Worm (Caenorhabditis elegans) whole organism, L2 larva: Measurements from ENCODE around the gene T27A10.2.

Source experiments
- C34F6.9 ChIP-seq: fragments of 150-350 bp; optimal IDR thresholded peaks from 2 replicates; lab custom pipeline; 2014; ENCODE audit warnings: missing biosample characterization, missing genetic modification characterization
- F13H6.1 ChIP-seq: sonication (generic microtip); optimal IDR thresholded peaks from 2 replicates; lab custom pipeline; 2016; ENCODE audit warnings: missing genetic modification characterization, missing compliant biosample characterization
- R02D3.7 ChIP-seq: fragments of 150-350 bp; optimal IDR thresholded peaks from 2 replicates; lab custom pipeline; 2014; ENCODE audit warnings: missing biosample characterization, missing genetic modification characterization
- Y55F3AM.14 ChIP-seq: fragments of 200-800 bp; sonication (Bioruptor generic); optimal IDR thresholded peaks from 2 replicates; lab custom pipeline; 2018; ENCODE audit warnings: mild to moderate bottlenecking, missing genetic modification characterization, missing compliant biosample characterization
- ZK546.5 ChIP-seq: sonication (generic microtip); optimal IDR thresholded peaks from 2 replicates; lab custom pipeline; 2017; ENCODE audit warnings: missing biosample characterization, missing genetic modification characterization
- alr-1 ChIP-seq: fragments of 150-350 bp; optimal IDR thresholded peaks from 2 replicates; lab custom pipeline; 2014; ENCODE audit warnings: missing biosample characterization, missing genetic modification characterization
- aly-2 ChIP-seq: fragments of 150-350 bp; optimal IDR thresholded peaks from 2 replicates; lab custom pipeline; 2014; ENCODE audit warnings: missing biosample characterization, missing genetic modification characterization
- ama-1 ChIP-seq: fragments of 150-350 bp; optimal IDR thresholded peaks from 2 replicates; lab custom pipeline; 2018; ENCODE audit warnings: inconsistent platforms
- blmp-1 ChIP-seq: sonication (generic microtip); optimal IDR thresholded peaks from 2 replicates; lab custom pipeline; 2017; ENCODE audit warnings: missing genetic modification characterization, mild to moderate bottlenecking, missing compliant biosample characterization, antibody characterized with exemption, moderate library complexity; ENCODE audit not compliant: insufficient read depth
- ceh-16 ChIP-seq: fragments of 150-350 bp; optimal IDR thresholded peaks from 2 replicates; lab custom pipeline; 2014; ENCODE audit warnings: missing biosample characterization, missing genetic modification characterization
- ceh-82 ChIP-seq: fragments of 150-350 bp; optimal IDR thresholded peaks from 2 replicates; lab custom pipeline; 2014; ENCODE audit warnings: missing biosample characterization, missing genetic modification characterization
- crh-2 ChIP-seq: sonication (generic microtip); optimal IDR thresholded peaks from 2 replicates; lab custom pipeline; 2017; ENCODE audit warnings: missing biosample characterization, missing genetic modification characterization
- egl-27 ChIP-seq: sonication (generic microtip); optimal IDR thresholded peaks from 3 replicates; lab custom pipeline; 2017; ENCODE audit warnings: missing biosample characterization, missing genetic modification reagents, missing genetic modification characterization
- elt-1 ChIP-seq: fragments of 150-350 bp; optimal IDR thresholded peaks from 2 replicates; lab custom pipeline; 2014; ENCODE audit warnings: missing biosample characterization, missing genetic modification characterization
- fos-1 ChIP-seq: fragments of 150-350 bp; optimal IDR thresholded peaks from 2 replicates; lab custom pipeline; 2014; ENCODE audit warnings: missing biosample characterization, missing genetic modification characterization
- gmeb-1 ChIP-seq: fragments of 150-350 bp; optimal IDR thresholded peaks from 2 replicates; lab custom pipeline; 2014; ENCODE audit warnings: missing biosample characterization, missing genetic modification characterization
- lin-11 ChIP-seq: fragments of 150-350 bp; sonication (generic microtip); optimal IDR thresholded peaks from 2 replicates; lab custom pipeline; 2014; ENCODE audit warnings: missing biosample characterization, missing genetic modification characterization, inconsistent platforms, mixed read lengths
- lin-13 ChIP-seq: fragments of 150-350 bp; optimal IDR thresholded peaks from 2 replicates; lab custom pipeline; 2014; ENCODE audit warnings: missing biosample characterization, missing genetic modification reagents, missing genetic modification characterization
- lsy-2 ChIP-seq, 2 experiments: fragments of 150-350 bp in 1 of 2; sonication (generic microtip) in 1 of 2; optimal IDR thresholded peaks; 2 replicates each; lab custom pipeline; 2014 to 2017; ENCODE audit warnings: missing biosample characterization in 2 of 2, missing genetic modification characterization in 2 of 2
- mab-5 ChIP-seq: fragments of 150-350 bp; optimal IDR thresholded peaks from 2 replicates; lab custom pipeline; 2014; ENCODE audit warnings: missing biosample characterization, missing genetic modification characterization
- mbf-1 ChIP-seq: sonication (generic microtip); optimal IDR thresholded peaks from 2 replicates; lab custom pipeline; 2017; ENCODE audit warnings: missing biosample characterization, missing genetic modification characterization
- mdl-1 ChIP-seq, 2 experiments: fragments of 150-350 bp in 1 of 2; sonication (generic microtip) in 1 of 2; optimal IDR thresholded peaks; 2 replicates each; lab custom pipeline; 2017; ENCODE audit warnings: missing biosample characterization in 2 of 2, missing genetic modification characterization in 2 of 2
- nhr-11 ChIP-seq: fragments of 150-350 bp; optimal IDR thresholded peaks from 2 replicates; lab custom pipeline; 2014; ENCODE audit warnings: missing biosample characterization, missing genetic modification characterization
- nhr-12 ChIP-seq: fragments of 150-350 bp; optimal IDR thresholded peaks from 2 replicates; lab custom pipeline; 2014; ENCODE audit warnings: missing biosample characterization, missing genetic modification characterization
- nhr-129 ChIP-seq: fragments of 150-350 bp; optimal IDR thresholded peaks from 2 replicates; lab custom pipeline; 2014; ENCODE audit warnings: missing biosample characterization, missing genetic modification characterization
- nhr-21 ChIP-seq: fragments of 150-350 bp; optimal IDR thresholded peaks from 2 replicates; lab custom pipeline; 2014; ENCODE audit warnings: missing biosample characterization, missing genetic modification characterization
- nhr-23 ChIP-seq: fragments of 150-350 bp; optimal IDR thresholded peaks from 2 replicates; lab custom pipeline; 2014; ENCODE audit warnings: missing biosample characterization, missing genetic modification reagents, missing genetic modification characterization
- nhr-237 ChIP-seq: fragments of 150-350 bp; optimal IDR thresholded peaks from 2 replicates; lab custom pipeline; 2014; ENCODE audit warnings: missing biosample characterization, missing genetic modification characterization
- nhr-25 ChIP-seq: fragments of 150-350 bp; sonication (generic microtip); optimal IDR thresholded peaks from 3 replicates; lab custom pipeline; 2014; ENCODE audit warnings: missing biosample characterization, missing genetic modification characterization
- nhr-6 ChIP-seq: fragments of 150-350 bp; optimal IDR thresholded peaks from 2 replicates; lab custom pipeline; 2014; ENCODE audit warnings: missing biosample characterization, missing genetic modification characterization
- nhr-77 ChIP-seq: fragments of 150-350 bp; optimal IDR thresholded peaks from 2 replicates; lab custom pipeline; 2014; ENCODE audit warnings: missing biosample characterization, missing genetic modification characterization
- peb-1 ChIP-seq: fragments of 150-350 bp; optimal IDR thresholded peaks from 2 replicates; lab custom pipeline; 2014; ENCODE audit warnings: missing biosample characterization, missing genetic modification characterization
- sem-4 ChIP-seq: fragments of 150-350 bp; optimal IDR thresholded peaks from 2 replicates; lab custom pipeline; 2014; ENCODE audit warnings: missing biosample characterization, missing genetic modification reagents, missing genetic modification characterization
- skn-1 ChIP-seq: sonication (generic microtip); optimal IDR thresholded peaks from 2 replicates; lab custom pipeline; 2017; ENCODE audit warnings: missing biosample characterization, missing genetic modification characterization
- sma-3 ChIP-seq: sonication (generic microtip); optimal IDR thresholded peaks from 2 replicates; lab custom pipeline; 2016; ENCODE audit warnings: missing genetic modification reagents, missing genetic modification characterization, missing compliant biosample characterization
- sma-9 ChIP-seq, 2 experiments: fragments of 150-350 bp in 1 of 2; sonication (generic microtip) in 1 of 2; optimal IDR thresholded peaks; 2 replicates each; lab custom pipeline; 2014 to 2016; ENCODE audit warnings: missing genetic modification characterization in 2 of 2, mild to moderate bottlenecking in 1 of 2, missing biosample characterization in 1 of 2, missing compliant biosample characterization in 1 of 2, missing genetic modification reagents in 1 of 2, moderate library complexity in 1 of 2
- snpc-4 ChIP-seq: fragments of 150-350 bp; optimal IDR thresholded peaks from 2 replicates; lab custom pipeline; 2014; ENCODE audit warnings: missing biosample characterization, missing genetic modification characterization
- unc-39 ChIP-seq: fragments of 150-350 bp; optimal IDR thresholded peaks from 2 replicates; lab custom pipeline; 2014; ENCODE audit warnings: missing biosample characterization, missing genetic modification characterization
- unc-55 ChIP-seq: fragments of 150-350 bp; sonication (generic microtip); optimal IDR thresholded peaks from 3 replicates; lab custom pipeline; 2014; ENCODE audit warnings: missing biosample characterization, missing genetic modification reagents, missing genetic modification characterization
- unc-62 ChIP-seq: fragments of 150-350 bp; optimal IDR thresholded peaks from 2 replicates; lab custom pipeline; 2014; ENCODE audit warnings: missing biosample characterization, missing genetic modification reagents, missing genetic modification characterization
- zag-1 ChIP-seq: fragments of 150-350 bp; optimal IDR thresholded peaks from 2 replicates; lab custom pipeline; 2014; ENCODE audit warnings: missing biosample characterization, missing genetic modification characterization
- ztf-1 ChIP-seq: fragments of 200-800 bp; sonication (Bioruptor generic); conservative IDR thresholded peaks from 2 replicates; pipeline ENCODE4 v1.3.6; 2022; ENCODE audit warnings: missing genetic modification characterization, missing compliant biosample characterization
- ztf-11 ChIP-seq: sonication (generic microtip); optimal IDR thresholded peaks from 2 replicates; lab custom pipeline; 2017; ENCODE audit warnings: missing biosample characterization, missing genetic modification characterization
- ztf-4 ChIP-seq: fragments of 150-350 bp; optimal IDR thresholded peaks from 2 replicates; lab custom pipeline; 2014; ENCODE audit warnings: missing biosample characterization, missing genetic modification characterization

T27A10.2 gene

DNA sequence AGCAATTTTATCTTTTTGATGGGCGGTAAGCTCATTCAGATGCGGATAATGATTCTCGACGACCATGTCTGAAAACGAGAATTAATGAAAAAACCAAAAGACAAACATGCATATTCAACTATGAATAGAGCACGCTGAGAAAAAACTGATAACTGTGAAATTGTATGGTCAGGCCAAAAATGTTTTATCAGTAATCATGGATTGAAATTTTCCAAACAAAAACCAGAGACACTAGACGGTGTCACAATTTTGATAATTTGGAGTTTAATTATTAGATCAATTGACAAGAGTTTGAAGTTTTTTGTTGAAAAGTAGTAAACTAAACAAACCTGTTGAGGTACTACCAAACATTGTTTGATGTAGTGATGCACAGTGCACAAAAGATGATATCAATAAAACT lies 14.6 kb downstream of the T27A10.2 start, which contains the start of gene cgr-1:
Gene cgr-1, minus strand, starts transcription at position 68 of the 400 bp plus-strand sequence.
- TF ChIP-seq ama-1 (lab: Kevin White, UChicago) = no peak
- no peak for TF ChIP-seq nhr-11 (tag; lab: Kevin White, UChicago)
- TF ChIP-seq snpc-4 (tag; lab: Kevin White, UChicago) = no peak
- peak; percentile 65 for TF ChIP-seq fos-1 (tag; lab: Kevin White, UChicago)
- no peak for TF ChIP-seq ceh-16 (tag; lab: Kevin White, UChicago)
- no peak for TF ChIP-seq mbf-1 (tag; lab: Kevin White, UChicago)
- no peak for TF ChIP-seq R02D3.7

DNA sequence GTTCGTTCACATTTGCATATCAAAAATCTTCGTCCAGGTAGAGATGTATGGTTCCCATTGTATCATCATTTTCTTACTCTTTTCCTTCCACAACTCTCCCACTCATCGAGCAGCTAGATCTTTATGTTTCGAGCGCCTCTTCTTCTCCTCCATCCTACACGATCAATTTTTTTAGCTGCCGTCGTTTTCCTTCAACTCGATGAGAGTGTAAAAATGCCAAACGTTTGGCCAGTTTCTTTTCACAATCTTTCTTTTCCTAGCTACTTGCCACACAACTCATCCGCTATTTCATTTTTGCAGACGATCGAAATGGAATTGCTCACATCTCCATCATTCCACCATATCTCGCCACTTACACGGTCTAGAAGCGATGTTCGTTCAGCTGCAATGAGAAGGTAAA lies 15.8 kb downstream of the T27A10.2 start, which contains the start of gene C18B2.3:
Gene C18B2.3, plus strand, starts transcription at position 301 of the 400 bp plus-strand sequence.
- TF ChIP-seq skn-1 (tag; lab: Kevin White, UChicago) = no peak
- no peak for TF ChIP-seq mab-5 (tag; lab: Kevin White, UChicago)
- no peak for TF ChIP-seq nhr-77 (tag; lab: Kevin White, UChicago)
- TF ChIP-seq Y55F3AM.14 (GFP tag; lab: Kevin White, UChicago) = no peak
- no peak for TF ChIP-seq ceh-82 (tag; lab: Kevin White, UChicago)
- TF ChIP-seq mdl-1 (tag; optimal IDR thresholded peaks at IDR 0.05; lab: Kevin White, UChicago) = no peak
- TF ChIP-seq fos-1 (tag; lab: Kevin White, UChicago) = no peak
- no peak for TF ChIP-seq snpc-4 (tag; lab: Kevin White, UChicago)
- TF ChIP-seq sma-3 = no peak
- no peak for TF ChIP-seq blmp-1 (tag; lab: Kevin White, UChicago)
- no peak for TF ChIP-seq ZK546.5 (tag; lab: Kevin White, UChicago)
- no peak for TF ChIP-seq lin-11
- no peak for TF ChIP-seq alr-1
- no peak for TF ChIP-seq unc-55 (GFP tag; lab: Kevin White, UChicago)
- TF ChIP-seq unc-39 (tag; lab: Kevin White, UChicago) = no peak
- no peak for TF ChIP-seq nhr-11 (tag; lab: Kevin White, UChicago)
- TF ChIP-seq nhr-237 (tag; lab: Kevin White, UChicago) = no peak
- TF ChIP-seq zag-1 (tag; lab: Kevin White, UChicago) = no peak

DNA sequence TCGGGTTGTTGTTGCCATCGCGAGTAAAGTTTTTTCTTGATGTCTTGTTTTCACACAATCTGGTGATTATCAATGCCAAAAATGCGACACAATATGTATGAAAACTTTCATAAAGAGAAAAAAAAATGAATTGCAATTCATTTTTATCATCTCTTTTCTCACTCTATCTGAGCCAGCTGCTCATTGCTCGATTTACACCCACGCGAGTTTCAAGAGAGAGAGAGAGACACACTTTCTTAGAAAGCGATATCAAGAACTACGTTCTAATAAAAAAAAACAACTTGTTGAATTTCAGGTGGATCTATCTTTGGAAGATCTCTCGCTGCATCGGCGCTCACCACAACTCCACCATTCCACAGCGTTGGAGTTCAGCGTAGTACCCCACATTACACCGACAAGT lies 16.9 kb downstream of the T27A10.2 start:
- TF ChIP-seq ama-1 (lab: Kevin White, UChicago) (no peak), nhr-237 (tag; lab: Kevin White, UChicago) (no peak), mbf-1 (tag; lab: Kevin White, UChicago) (no peak), ZK546.5 (tag; lab: Kevin White, UChicago) (no peak), mdl-1 (tag; optimal IDR thresholded peaks at IDR 0.05; lab: Kevin White, UChicago) (no peak), fos-1 (tag; lab: Kevin White, UChicago) (no peak), egl-27 (tag; lab: Kevin White, UChicago) (no peak), lin-13 (GFP tag; lab: Kevin White, UChicago) (no peak), nhr-25 (tag; lab: Kevin White, UChicago) (no peak), elt-1 (tag; lab: Kevin White, UChicago) (no peak), unc-62 (GFP tag; lab: Kevin White, UChicago) (no peak), R02D3.7 (no peak), gmeb-1 (tag; lab: Kevin White, UChicago) (no peak)

DNA sequence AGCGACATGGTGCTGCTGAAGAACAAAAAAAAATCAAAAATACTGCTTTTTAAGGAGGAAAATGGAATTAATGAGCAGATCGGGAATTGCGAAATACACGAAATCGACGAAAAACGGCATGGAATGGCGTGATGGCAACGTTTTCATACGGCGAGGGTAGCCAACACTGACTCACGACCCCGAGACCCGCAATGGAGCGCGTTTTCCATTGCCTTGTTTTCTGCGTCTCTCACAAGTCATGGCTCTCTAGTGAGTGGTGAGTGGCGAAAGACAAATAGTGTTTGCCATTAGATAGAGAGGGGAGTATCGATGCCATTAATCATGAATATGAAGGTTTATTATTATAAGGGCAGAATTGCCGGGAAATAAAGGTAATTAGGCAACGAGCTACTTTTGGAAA lies 20.0 kb downstream of the T27A10.2 start, which contains the start of gene C18B2.4:
Gene C18B2.4, minus strand, starts transcription at position 15 of the 400 bp plus-strand sequence.
- TF ChIP-seq aly-2 (tag; lab: Kevin White, UChicago) (no peak), nhr-129 (peak; percentile 86), nhr-237 (tag; lab: Kevin White, UChicago) (no peak), peb-1 (peak; percentile 20), gmeb-1 (tag; lab: Kevin White, UChicago) (peak; percentile 55), ama-1 (lab: Kevin White, UChicago) (no peak), nhr-25 (tag; lab: Kevin White, UChicago) (no peak), ztf-11 (tag; lab: Kevin White, UChicago) (no peak), zag-1 (tag; lab: Kevin White, UChicago) (peak; percentile 76), unc-62 (GFP tag; lab: Kevin White, UChicago) (no peak), mab-5 (tag; lab: Kevin White, UChicago) (peak; percentile 84), Y55F3AM.14 (GFP tag; lab: Kevin White, UChicago) (no peak), nhr-21 (tag; lab: Kevin White, UChicago) (peak; percentile 25), nhr-23 (tag; lab: Kevin White, UChicago) (no peak), nhr-12 (tag; lab: Kevin White, UChicago) (no peak), nhr-77 (tag; lab: Kevin White, UChicago) (peak; percentile 47), ztf-4 (tag; lab: Kevin White, UChicago) (peak; percentile 24), lin-13 (GFP tag; lab: Kevin White, UChicago) (peak; percentile 38), nhr-6 (tag; lab: Kevin White, UChicago) (no peak), alr-1 (no peak), snpc-4 (tag; lab: Kevin White, UChicago) (peak; percentile 49), C34F6.9 (tag; lab: Kevin White, UChicago) (peak; percentile 84), sma-9 (GFP tag; optimal IDR thresholded peaks at IDR 0.05; lab: Kevin White, UChicago) (peak; percentile 59), sma-9 (tag; optimal IDR thresholded peaks at IDR 0.05; lab: Kevin White, UChicago) (no peak), crh-2 (peak; percentile 87), F13H6.1 (peak; percentile 62), lsy-2 (tag; optimal IDR thresholded peaks at IDR 0.05; lab: Kevin White, UChicago) (peak; percentile 28 to 73), skn-1 (tag; lab: Kevin White, UChicago) (peak; percentile 19), sem-4 (tag; lab: Kevin White, UChicago) (peak; percentile 53), sma-3 (peak; percentile 47), lin-11 (peak; percentile 50), mdl-1 (tag; optimal IDR thresholded peaks at IDR 0.05; lab: Kevin White, UChicago) (peak in 1 of 2 experiments; percentile 22), ztf-1 (GFP tag; lab: Robert Waterston, UW) (no peak)
